Worm (Caenorhabditis elegans) whole organism, L2 larva: Measurements from ENCODE around the gene lelo-3.

Source experiments
- C34F6.9 ChIP-seq: fragments of 150-350 bp; optimal IDR thresholded peaks from 2 replicates; lab custom pipeline; 2014; ENCODE audit warnings: missing biosample characterization, missing genetic modification characterization
- F13H6.1 ChIP-seq: sonication (generic microtip); optimal IDR thresholded peaks from 2 replicates; lab custom pipeline; 2016; ENCODE audit warnings: missing genetic modification characterization, missing compliant biosample characterization
- ZK546.5 ChIP-seq: sonication (generic microtip); optimal IDR thresholded peaks from 2 replicates; lab custom pipeline; 2017; ENCODE audit warnings: missing biosample characterization, missing genetic modification characterization
- aly-2 ChIP-seq: fragments of 150-350 bp; optimal IDR thresholded peaks from 2 replicates; lab custom pipeline; 2014; ENCODE audit warnings: missing biosample characterization, missing genetic modification characterization
- blmp-1 ChIP-seq: sonication (generic microtip); optimal IDR thresholded peaks from 2 replicates; lab custom pipeline; 2017; ENCODE audit warnings: missing genetic modification characterization, mild to moderate bottlenecking, missing compliant biosample characterization, antibody characterized with exemption, moderate library complexity; ENCODE audit not compliant: insufficient read depth
- ceh-16 ChIP-seq: fragments of 150-350 bp; optimal IDR thresholded peaks from 2 replicates; lab custom pipeline; 2014; ENCODE audit warnings: missing biosample characterization, missing genetic modification characterization
- ceh-82 ChIP-seq: fragments of 150-350 bp; optimal IDR thresholded peaks from 2 replicates; lab custom pipeline; 2014; ENCODE audit warnings: missing biosample characterization, missing genetic modification characterization
- crh-2 ChIP-seq: sonication (generic microtip); optimal IDR thresholded peaks from 2 replicates; lab custom pipeline; 2017; ENCODE audit warnings: missing biosample characterization, missing genetic modification characterization
- egl-27 ChIP-seq: sonication (generic microtip); optimal IDR thresholded peaks from 3 replicates; lab custom pipeline; 2017; ENCODE audit warnings: missing biosample characterization, missing genetic modification reagents, missing genetic modification characterization
- fos-1 ChIP-seq: fragments of 150-350 bp; optimal IDR thresholded peaks from 2 replicates; lab custom pipeline; 2014; ENCODE audit warnings: missing biosample characterization, missing genetic modification characterization
- gmeb-1 ChIP-seq: fragments of 150-350 bp; optimal IDR thresholded peaks from 2 replicates; lab custom pipeline; 2014; ENCODE audit warnings: missing biosample characterization, missing genetic modification characterization
- lin-11 ChIP-seq: fragments of 150-350 bp; sonication (generic microtip); optimal IDR thresholded peaks from 2 replicates; lab custom pipeline; 2014; ENCODE audit warnings: missing biosample characterization, missing genetic modification characterization, inconsistent platforms, mixed read lengths
- lsy-2 ChIP-seq, 2 experiments: fragments of 150-350 bp in 1 of 2; sonication (generic microtip) in 1 of 2; optimal IDR thresholded peaks; 2 replicates each; lab custom pipeline; 2014 to 2017; ENCODE audit warnings: missing biosample characterization in 2 of 2, missing genetic modification characterization in 2 of 2
- mbf-1 ChIP-seq: sonication (generic microtip); optimal IDR thresholded peaks from 2 replicates; lab custom pipeline; 2017; ENCODE audit warnings: missing biosample characterization, missing genetic modification characterization
- nhr-10 ChIP-seq: sonication (generic microtip); optimal IDR thresholded peaks from 2 replicates; lab custom pipeline; 2017; ENCODE audit warnings: missing biosample characterization, missing genetic modification characterization
- nhr-11 ChIP-seq: fragments of 150-350 bp; optimal IDR thresholded peaks from 2 replicates; lab custom pipeline; 2014; ENCODE audit warnings: missing biosample characterization, missing genetic modification characterization
- nhr-12 ChIP-seq: fragments of 150-350 bp; optimal IDR thresholded peaks from 2 replicates; lab custom pipeline; 2014; ENCODE audit warnings: missing biosample characterization, missing genetic modification characterization
- nhr-129 ChIP-seq: fragments of 150-350 bp; optimal IDR thresholded peaks from 2 replicates; lab custom pipeline; 2014; ENCODE audit warnings: missing biosample characterization, missing genetic modification characterization
- nhr-21 ChIP-seq: fragments of 150-350 bp; optimal IDR thresholded peaks from 2 replicates; lab custom pipeline; 2014; ENCODE audit warnings: missing biosample characterization, missing genetic modification characterization
- nhr-23 ChIP-seq: fragments of 150-350 bp; optimal IDR thresholded peaks from 2 replicates; lab custom pipeline; 2014; ENCODE audit warnings: missing biosample characterization, missing genetic modification reagents, missing genetic modification characterization
- nhr-25 ChIP-seq: fragments of 150-350 bp; sonication (generic microtip); optimal IDR thresholded peaks from 3 replicates; lab custom pipeline; 2014; ENCODE audit warnings: missing biosample characterization, missing genetic modification characterization
- nhr-6 ChIP-seq: fragments of 150-350 bp; optimal IDR thresholded peaks from 2 replicates; lab custom pipeline; 2014; ENCODE audit warnings: missing biosample characterization, missing genetic modification characterization
- skn-1 ChIP-seq: sonication (generic microtip); optimal IDR thresholded peaks from 2 replicates; lab custom pipeline; 2017; ENCODE audit warnings: missing biosample characterization, missing genetic modification characterization
- sma-3 ChIP-seq: sonication (generic microtip); optimal IDR thresholded peaks from 2 replicates; lab custom pipeline; 2016; ENCODE audit warnings: missing genetic modification reagents, missing genetic modification characterization, missing compliant biosample characterization
- sma-9 ChIP-seq, 2 experiments: fragments of 150-350 bp in 1 of 2; sonication (generic microtip) in 1 of 2; optimal IDR thresholded peaks; 2 replicates each; lab custom pipeline; 2014 to 2016; ENCODE audit warnings: missing genetic modification characterization in 2 of 2, mild to moderate bottlenecking in 1 of 2, missing biosample characterization in 1 of 2, missing compliant biosample characterization in 1 of 2, missing genetic modification reagents in 1 of 2, moderate library complexity in 1 of 2
- unc-55 ChIP-seq: fragments of 150-350 bp; sonication (generic microtip); optimal IDR thresholded peaks from 3 replicates; lab custom pipeline; 2014; ENCODE audit warnings: missing biosample characterization, missing genetic modification reagents, missing genetic modification characterization
- unc-62 ChIP-seq: fragments of 150-350 bp; optimal IDR thresholded peaks from 2 replicates; lab custom pipeline; 2014; ENCODE audit warnings: missing biosample characterization, missing genetic modification reagents, missing genetic modification characterization
- zag-1 ChIP-seq: fragments of 150-350 bp; optimal IDR thresholded peaks from 2 replicates; lab custom pipeline; 2014; ENCODE audit warnings: missing biosample characterization, missing genetic modification characterization
- ztf-1 ChIP-seq: fragments of 200-800 bp; sonication (Bioruptor generic); conservative IDR thresholded peaks from 2 replicates; pipeline ENCODE4 v1.3.6; 2022; ENCODE audit warnings: missing genetic modification characterization, missing compliant biosample characterization
- ztf-11 ChIP-seq: sonication (generic microtip); optimal IDR thresholded peaks from 2 replicates; lab custom pipeline; 2017; ENCODE audit warnings: missing biosample characterization, missing genetic modification characterization
- ztf-4 ChIP-seq: fragments of 150-350 bp; optimal IDR thresholded peaks from 2 replicates; lab custom pipeline; 2014; ENCODE audit warnings: missing biosample characterization, missing genetic modification characterization

lelo-3 gene

DNA sequence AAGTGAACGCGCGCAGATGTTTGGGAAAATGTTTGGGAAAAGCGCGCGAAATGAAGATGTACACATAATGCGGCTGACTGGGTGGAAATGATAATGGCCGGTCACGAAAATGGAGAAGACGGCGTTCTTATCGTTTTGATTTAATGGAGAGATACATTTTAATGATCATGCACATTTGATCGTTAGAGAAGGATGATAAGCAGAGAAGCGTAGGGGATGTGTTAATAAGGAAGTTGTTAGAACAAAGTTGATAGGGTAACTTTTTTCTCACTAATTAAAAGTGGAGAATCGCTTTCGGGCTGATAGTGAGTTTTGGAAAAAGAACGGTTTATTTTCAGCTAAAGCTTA is 18.7 kb upstream of the lelo-3 start:
- TF ChIP-seq crh-2 (peak; percentile 8), ztf-1 (GFP tag; lab: Robert Waterston, UW) (no peak), fos-1 (tag; lab: Kevin White, UChicago) (peak; percentile 15)

DNA sequence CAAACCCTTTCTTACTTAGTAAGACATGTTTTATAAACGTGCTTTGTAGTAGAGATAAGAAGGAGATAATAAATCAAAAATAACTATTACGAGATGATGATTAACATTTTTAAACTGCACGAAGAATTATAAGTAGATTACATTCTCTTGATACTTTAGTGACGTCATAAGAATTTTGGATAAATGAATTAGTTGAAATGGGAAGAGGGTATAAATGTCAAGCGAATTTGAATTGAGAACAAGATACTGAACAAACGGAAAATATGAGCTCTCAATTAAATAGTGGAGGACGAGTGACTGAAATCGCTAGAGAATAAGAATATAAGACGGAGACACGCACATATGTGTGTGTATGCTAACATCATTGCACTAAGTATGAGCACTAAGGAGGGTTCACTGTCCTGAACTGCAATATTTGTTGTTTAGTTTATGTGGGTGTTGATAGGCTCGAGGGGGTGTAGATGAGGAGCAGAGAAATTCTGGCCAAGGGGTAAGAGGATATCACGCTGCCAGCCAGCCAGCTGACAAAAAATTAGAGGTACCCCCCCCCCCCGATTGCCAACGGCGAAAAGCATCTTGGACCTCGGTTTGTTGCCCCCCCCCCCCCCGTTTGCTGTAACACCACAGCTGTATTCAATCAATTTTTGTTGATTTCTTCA is 18.2 kb upstream of the lelo-3 start:
- no peak for TF ChIP-seq sma-3 (GFP tag; lab: Kevin White, UChicago)
- peak; percentile 44 for TF ChIP-seq ztf-4 (tag; lab: Kevin White, UChicago)
- TF ChIP-seq lsy-2 (tag; optimal IDR thresholded peaks at IDR 0.05; lab: Kevin White, UChicago), result peak in 1 of 2 experiments; percentile 27
- peak; percentile 20 for TF ChIP-seq C34F6.9
- TF ChIP-seq gmeb-1 (tag; lab: Kevin White, UChicago), result no peak
- peak; percentile 48 for TF ChIP-seq crh-2

DNA sequence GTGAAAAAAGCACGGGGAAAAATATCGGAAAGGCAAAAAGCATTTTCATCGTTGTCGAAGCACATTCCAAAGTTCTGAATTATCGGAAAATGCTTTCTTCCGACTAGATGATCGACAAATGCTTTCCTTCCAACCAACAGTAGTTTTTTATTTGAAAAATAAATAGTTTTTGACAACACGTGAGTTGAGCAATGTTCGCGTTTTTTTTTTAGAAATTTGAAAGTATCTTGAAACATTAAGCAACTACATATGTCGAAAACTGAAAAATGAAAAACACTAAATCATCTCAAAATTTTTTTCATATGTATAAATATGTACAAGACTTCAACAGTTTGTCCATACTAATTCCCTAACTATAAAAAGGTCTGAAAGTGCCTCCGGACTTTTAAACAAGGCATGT is 17.2 kb upstream of the lelo-3 start, which contains the start of gene hsp-25:
Gene hsp-25 (minus strand): TSS at position 101 of the 400 bp plus-strand sequence.
- TF ChIP-seq ztf-11 (tag; lab: Kevin White, UChicago) (no peak), zag-1 (tag; lab: Kevin White, UChicago) (no peak), ceh-16 (tag; lab: Kevin White, UChicago) (no peak), ztf-4 (tag; lab: Kevin White, UChicago) (no peak), nhr-10 (tag; lab: Kevin White, UChicago) (no peak), nhr-12 (tag; lab: Kevin White, UChicago) (no peak), lsy-2 (tag; optimal IDR thresholded peaks at IDR 0.05; lab: Kevin White, UChicago) (no peak), lin-11 (tag; lab: Kevin White, UChicago) (no peak), ZK546.5 (no peak)

DNA sequence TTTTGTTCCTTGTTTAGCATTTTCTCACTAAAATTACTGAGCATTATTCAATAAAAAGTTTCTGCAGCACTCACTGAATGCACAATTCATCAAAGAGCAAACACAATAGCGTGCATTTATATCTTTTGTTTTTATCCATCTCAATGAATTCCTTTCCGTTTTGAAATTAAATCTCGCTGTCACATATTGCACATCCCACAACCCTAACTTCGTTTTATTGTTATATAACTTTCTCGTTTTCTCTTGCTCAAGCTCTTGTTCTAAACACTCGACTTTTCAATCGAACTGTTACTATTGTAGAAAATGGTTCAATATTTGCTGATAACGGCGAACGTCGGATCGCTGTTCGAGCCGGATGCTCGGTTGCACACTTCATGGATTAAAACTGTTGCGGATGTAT is 8.8 kb upstream of the lelo-3 start, which contains the start of gene ipp-5:
Gene ipp-5 (plus strand): TSS at position 301 of the 400 bp plus-strand sequence.
- TF ChIP-seq ceh-82 (tag; lab: Kevin White, UChicago) (no peak), unc-55 (GFP tag; lab: Kevin White, UChicago) (no peak), aly-2 (tag; lab: Kevin White, UChicago) (no peak)

DNA sequence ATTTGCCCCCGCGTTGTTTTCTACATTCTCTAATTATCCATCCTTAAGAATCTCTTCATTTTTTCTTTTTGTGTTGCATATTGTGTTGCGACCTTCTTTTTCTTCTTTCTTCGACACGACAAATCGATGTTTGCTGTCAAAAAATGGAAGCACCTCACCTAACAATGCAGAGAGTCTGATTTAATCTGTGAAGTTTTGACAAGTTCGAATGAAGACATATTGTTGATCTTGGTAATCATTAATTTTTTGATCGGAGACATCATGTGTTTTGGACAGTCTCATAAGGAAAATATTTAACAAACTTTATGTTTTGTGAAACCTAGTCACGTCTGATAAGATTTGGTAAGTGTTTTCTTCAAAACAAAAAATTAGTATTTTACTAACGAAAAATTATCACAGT is 6.7 kb upstream of the lelo-3 start:
- TF ChIP-seq egl-27, result no peak
- no peak for TF ChIP-seq fos-1 (tag; lab: Kevin White, UChicago)
- peak; percentile 49 for TF ChIP-seq ceh-16 (tag; lab: Kevin White, UChicago)
- peak; percentile 5 for TF ChIP-seq nhr-25
- no peak for TF ChIP-seq lin-11 (tag; lab: Kevin White, UChicago)
- TF ChIP-seq nhr-6 (tag; lab: Kevin White, UChicago), result no peak
- TF ChIP-seq mbf-1 (tag; lab: Kevin White, UChicago), result no peak
- no peak for TF ChIP-seq nhr-11
- TF ChIP-seq aly-2 (tag; lab: Kevin White, UChicago), result no peak
- no peak for TF ChIP-seq nhr-21 (tag; lab: Kevin White, UChicago)
- TF ChIP-seq zag-1 (tag; lab: Kevin White, UChicago), result no peak
- no peak for TF ChIP-seq nhr-23

DNA sequence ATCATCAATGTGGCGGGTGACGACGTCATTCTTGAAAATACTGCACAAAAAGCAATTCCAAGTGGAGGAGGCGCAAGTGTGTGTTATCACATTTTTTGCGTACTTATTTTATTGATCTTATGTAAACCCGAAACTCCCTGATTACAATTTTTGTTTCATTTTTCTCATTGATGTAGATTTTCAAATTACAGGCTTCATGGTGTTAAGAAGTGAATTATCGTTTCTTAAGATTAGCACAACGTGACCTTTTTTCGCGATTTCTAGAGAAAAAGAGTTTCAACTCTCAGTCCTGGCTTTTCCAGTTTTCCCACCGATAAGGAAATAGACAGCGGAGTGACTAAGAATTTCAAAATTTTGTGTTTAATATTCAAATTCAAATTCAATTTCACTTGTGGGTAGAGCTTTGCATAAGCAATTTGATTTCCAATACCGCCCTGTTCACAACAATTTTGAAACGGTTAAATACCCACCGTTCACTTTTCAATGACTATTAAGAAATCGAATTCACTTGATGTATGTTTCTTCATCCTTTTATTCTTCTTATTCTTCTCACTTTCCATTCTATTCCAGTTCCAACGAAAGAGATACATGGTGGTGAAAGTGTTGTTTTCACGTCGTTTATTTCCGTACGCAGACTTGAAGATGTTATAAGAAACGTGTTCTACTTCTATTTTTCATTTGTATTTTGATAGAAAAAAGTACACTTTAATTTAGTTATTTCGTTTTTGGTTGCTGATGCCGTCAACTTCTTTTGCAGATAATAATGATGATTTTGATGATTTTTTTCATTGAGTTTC is 4.6 kb upstream of the lelo-3 start:
- TF ChIP-seq blmp-1 (tag; lab: Kevin White, UChicago) (peak; percentile 92), skn-1 (tag; lab: Kevin White, UChicago) (no peak)
- TF ChIP-seq, all 48 proteins: peak for 1

DNA sequence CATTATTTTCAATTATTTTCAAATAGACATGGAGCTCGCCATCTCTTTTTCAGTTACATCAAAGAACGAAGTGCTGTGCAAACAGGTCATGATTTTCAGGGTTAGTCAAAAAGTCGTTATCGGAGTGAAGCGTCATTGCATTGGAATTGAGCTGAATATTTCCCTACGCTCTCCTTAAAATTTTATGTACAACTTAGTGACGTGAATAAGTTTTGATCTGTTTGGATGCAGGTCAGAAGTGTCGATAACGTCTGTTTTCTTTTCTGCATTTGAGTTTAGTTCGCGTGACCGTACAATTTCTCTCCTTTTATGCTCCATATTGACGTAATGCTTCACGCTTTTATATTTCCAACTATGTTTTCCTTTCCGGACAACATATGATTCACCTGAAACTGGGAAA is 2.6 kb upstream of the lelo-3 start:
- no peak for TF ChIP-seq ztf-11 (tag; lab: Kevin White, UChicago)
- TF ChIP-seq unc-62 (GFP tag; lab: Kevin White, UChicago), result no peak
- TF ChIP-seq sma-9 (GFP tag; optimal IDR thresholded peaks at IDR 0.05; lab: Kevin White, UChicago), result peak; percentile 60
- no peak for TF ChIP-seq sma-9 (tag; optimal IDR thresholded peaks at IDR 0.05; lab: Kevin White, UChicago)
- peak; percentile 52 for TF ChIP-seq crh-2
- TF ChIP-seq aly-2 (tag; lab: Kevin White, UChicago), result no peak
- TF ChIP-seq F13H6.1, result peak; percentile 10
- peak; percentile 83 for TF ChIP-seq fos-1 (tag; lab: Kevin White, UChicago)
- TF ChIP-seq nhr-129 (tag; lab: Kevin White, UChicago), result peak; percentile 14
- TF ChIP-seq, all 48 proteins: peak for 5
